Worm (Caenorhabditis elegans) whole organism, L4 larva: ENCODE results near the gene Y47D3A.20.

Experiments
- T26A8.4 ChIP-seq: fragments of 200-800 bp; sonication (Bioruptor generic); IDR thresholded peaks from 2 replicates; pipeline ENCODE4 v1.3.6; 2022; ENCODE audit warnings: missing genetic modification characterization, missing compliant biosample characterization
- ces-1 ChIP-seq: fragments of 150-350 bp; sonication (generic microtip); optimal IDR thresholded peaks from 4 replicates; lab custom pipeline; 2014; ENCODE audit warnings: missing biosample characterization, missing genetic modification reagents, missing genetic modification characterization
- dpl-1 ChIP-seq: fragments of 150-350 bp; optimal IDR thresholded peaks from 2 replicates; lab custom pipeline; 2014; ENCODE audit warnings: missing biosample characterization, missing genetic modification reagents, missing genetic modification characterization
- lsy-2 ChIP-seq, 2 experiments: fragments of 150-350 bp in 1 of 2; sonication (generic microtip) in 1 of 2; optimal IDR thresholded peaks; 2 replicates each; lab custom pipeline; 2014 to 2017; ENCODE audit warnings: missing biosample characterization in 2 of 2, missing genetic modification characterization in 2 of 2
- nhr-11 ChIP-seq: fragments of 150-350 bp; optimal IDR thresholded peaks from 2 replicates; lab custom pipeline; 2014; ENCODE audit warnings: missing biosample characterization, missing genetic modification characterization

ce11 chrIII:11237741-11238140 lies 37.1 kb upstream of the Y47D3A.20 start:
- TF ChIP-seq dpl-1 (GFP tag; lab: Kevin White, UChicago) (no peak), nhr-11 (tag; lab: Kevin White, UChicago) (no peak), T26A8.4 (GFP tag; lab: Robert Waterston, UW) (no peak), ces-1 (GFP tag; lab: Kevin White, UChicago) (no peak), lsy-2 (tag; optimal IDR thresholded peaks at IDR 0.05; lab: Kevin White, UChicago) (no peak)
